Fruit fly (Drosophila melanogaster): ENCODE results near the gene msd5.

msd5 gene

dm6 chr3L:1378862-1379543 lies 46.1 kb upstream of the msd5 start (continued):
- TF ChIP-seq CG1529 (GFP tag; optimal IDR thresholded peaks at IDR 0.05) (peak; percentile 64), Dfd (GFP tag; optimal IDR thresholded peaks at IDR 0.05) (no peak), eyg (GFP tag; optimal IDR thresholded peaks at IDR 0.05) (peak; percentile 42), twi (tag; optimal IDR thresholded peaks at IDR 0.05) (peak; percentile 25), pfk (GFP tag; optimal IDR thresholded peaks at IDR 0.05) (no peak), CG7963 (GFP tag; IDR thresholded peaks at IDR 0.05; ENCODE audit: partially characterized antibody) (no peak), ind (GFP tag; optimal IDR thresholded peaks at IDR 0.05) (peak; percentile 4), slou (GFP tag; optimal IDR thresholded peaks at IDR 0.05) (no peak), CG9727 (GFP tag; optimal IDR thresholded peaks at IDR 0.05) (peak; percentile 80), H2.0 (GFP tag; IDR thresholded peaks at IDR 0.05) (peak; percentile 43; the same call in 1 of the 2 replicates), Fer1 (GFP tag; optimal IDR thresholded peaks at IDR 0.05) (no peak), CG10267 (tag; optimal IDR thresholded peaks at IDR 0.05) (peak; percentile 76), eve (GFP tag; optimal IDR thresholded peaks at IDR 0.05) (peak in 1 of 2 experiments; percentile 21), CG8388 (GFP tag; optimal IDR thresholded peaks at IDR 0.05) (peak; percentile 77), Hsf (GFP tag; optimal IDR thresholded peaks at IDR 0.05) (peak; percentile 34), ase (GFP tag; IDR thresholded peaks at IDR 0.05) (peak; percentile 37; the same call in 1 of the 3 replicates), Eip74EF (GFP tag; optimal IDR thresholded peaks at IDR 0.05) (peak in 1 of 2 experiments; percentile 21), CrebB (tag; optimal IDR thresholded peaks at IDR 0.05) (peak; percentile 45), CG13296 (GFP tag; optimal IDR thresholded peaks at IDR 0.05) (no peak), Mrtf (GFP tag; IDR thresholded peaks at IDR 0.05) (no peak), cg (GFP tag; optimal IDR thresholded peaks at IDR 0.05) (no peak), CG1602 (GFP tag; optimal IDR thresholded peaks at IDR 0.05) (peak; percentile 51), mam (GFP tag; optimal IDR thresholded peaks at IDR 0.05) (peak; percentile 7), Doc2 (GFP tag; IDR thresholded peaks at IDR 0.05) (0 out of 2 replicates have a peak, but pooled peaks have one; percentile 8), bbx (GFP tag; IDR thresholded peaks at IDR 0.05; ENCODE audit: partially characterized antibody) (no peak), CG12769 (tag; optimal IDR thresholded peaks at IDR 0.05) (peak; percentile 69), CG9932 (GFP tag; IDR thresholded peaks at IDR 0.05) (0 out of 2 replicates have a peak, but pooled peaks have one; percentile 16), CG13894 (tag; optimal IDR thresholded peaks at IDR 0.05) (no peak), Dip2 (GFP tag; IDR thresholded peaks at IDR 0.05) (no peak), CG3838 (GFP tag; optimal IDR thresholded peaks at IDR 0.05) (peak; percentile 5), CG8359 (GFP tag; optimal IDR thresholded peaks at IDR 0.05; ENCODE audit: borderline replicate concordance) (peak; percentile 10), abd-A (tag; optimal IDR thresholded peaks at IDR 0.05) (no peak), CG4360 (GFP tag; IDR thresholded peaks at IDR 0.05) (peak; percentile 92), E2f1 (GFP tag; IDR thresholded peaks at IDR 0.05) (peak; percentile 50; the same call in 1 of the 2 replicates), sr (GFP tag; IDR thresholded peaks at IDR 0.05) (no peak), BEAF-32 (GFP tag; optimal IDR thresholded peaks at IDR 0.05) (no peak), seq (GFP tag; IDR thresholded peaks at IDR 0.05) (peak; percentile 37; the same call in 1 of the 2 replicates), CG4328 (GFP tag; optimal IDR thresholded peaks at IDR 0.05) (no peak), fd102C (GFP tag; optimal IDR thresholded peaks at IDR 0.05) (no peak), CG18011 (GFP tag; optimal IDR thresholded peaks at IDR 0.05) (no peak), dmrt99B (tag; optimal IDR thresholded peaks at IDR 0.05) (peak; percentile 60), Xbp1 (GFP tag; optimal IDR thresholded peaks at IDR 0.05) (peak; percentile 33), tin (GFP tag; optimal IDR thresholded peaks at IDR 0.05) (peak; percentile 17), chinmo (GFP tag; IDR thresholded peaks at IDR 0.05; ENCODE audit: partially characterized antibody) (no peak), CG9876 (GFP tag; optimal IDR thresholded peaks at IDR 0.05) (no peak), CG16813 (GFP tag; IDR thresholded peaks at IDR 0.05; ENCODE audit: partially characterized antibody) (no peak), CG9817 (tag; optimal IDR thresholded peaks at IDR 0.05) (peak; percentile 38), disco-r (GFP tag; optimal IDR thresholded peaks at IDR 0.05) (no peak)

Data from whole organism, embryonic.